Worm (Caenorhabditis elegans) whole organism, L1 larva: Measurements from ENCODE around the gene F08G2.4.

Source experiments
- C16A3.4 ChIP-seq: fragments of 150-350 bp; optimal IDR thresholded peaks from 2 replicates; lab custom pipeline; 2014; ENCODE audit warnings: missing biosample characterization, missing genetic modification characterization
- aly-2 ChIP-seq: fragments of 150-350 bp; optimal IDR thresholded peaks from 2 replicates; lab custom pipeline; 2014; ENCODE audit warnings: missing biosample characterization, missing genetic modification characterization
- egl-27 ChIP-seq, 2 experiments: fragments of 150-350 bp in 1 of 2; sonication (generic microtip); optimal IDR thresholded peaks; 3 replicates each; lab custom pipeline; 2017 to 2018; ENCODE audit warnings: missing biosample characterization in 2 of 2, missing genetic modification characterization in 2 of 2, missing genetic modification reagents in 2 of 2
- fkh-10 ChIP-seq: sonication (generic microtip); optimal IDR thresholded peaks from 2 replicates; lab custom pipeline; 2017; ENCODE audit warnings: missing biosample characterization, missing genetic modification reagents, missing genetic modification characterization
- jun-1 ChIP-seq: fragments of 150-350 bp; optimal IDR thresholded peaks from 2 replicates; lab custom pipeline; 2014; ENCODE audit warnings: missing biosample characterization, missing genetic modification reagents, missing genetic modification characterization
- lin-13 ChIP-seq: fragments of 150-350 bp; optimal IDR thresholded peaks from 2 replicates; lab custom pipeline; 2014; ENCODE audit warnings: missing biosample characterization, missing genetic modification reagents, missing genetic modification characterization
- nhr-11 ChIP-seq: fragments of 150-350 bp; optimal IDR thresholded peaks from 2 replicates; lab custom pipeline; 2014; ENCODE audit warnings: missing biosample characterization, missing genetic modification characterization
- nhr-12 ChIP-seq: sonication (generic microtip); optimal IDR thresholded peaks from 2 replicates; lab custom pipeline; 2017; ENCODE audit warnings: missing biosample characterization, missing genetic modification characterization
- pag-3 ChIP-seq: sonication (generic microtip); optimal IDR thresholded peaks from 2 replicates; lab custom pipeline; 2017; ENCODE audit warnings: missing genetic modification characterization, mild to moderate bottlenecking, missing compliant biosample characterization, antibody characterized with exemption, borderline replicate concordance; ENCODE audit not compliant: insufficient read depth
- pax-3 ChIP-seq: fragments of 200-800 bp; sonication (Bioruptor generic); optimal IDR thresholded peaks from 2 replicates; lab custom pipeline; 2018; ENCODE audit warnings: mild to moderate bottlenecking, missing genetic modification characterization, moderate library complexity, missing compliant biosample characterization
- pqm-1 ChIP-seq: sonication (generic microtip); optimal IDR thresholded peaks from 3 replicates; lab custom pipeline; 2017; ENCODE audit warnings: missing biosample characterization, missing genetic modification characterization
- snpc-4 ChIP-seq: fragments of 150-350 bp; optimal IDR thresholded peaks from 2 replicates; lab custom pipeline; 2014; ENCODE audit warnings: missing biosample characterization, missing genetic modification characterization
- tbx-2 ChIP-seq: sonication (generic microtip); optimal IDR thresholded peaks from 2 replicates; lab custom pipeline; 2016; ENCODE audit warnings: missing genetic modification characterization, missing compliant biosample characterization
- ztf-4 ChIP-seq: fragments of 150-350 bp; optimal IDR thresholded peaks from 2 replicates; lab custom pipeline; 2014; ENCODE audit warnings: missing biosample characterization, missing genetic modification characterization

- TF ChIP-seq fkh-10 (GFP tag; lab: Kevin White, UChicago) (no peak), tbx-2 (no peak), pqm-1 (tag; lab: Kevin White, UChicago) (no peak), C16A3.4 (tag; lab: Kevin White, UChicago) (no peak), aly-2 (no peak), nhr-12 (tag; lab: Kevin White, UChicago) (no peak), nhr-11 (tag; lab: Kevin White, UChicago) (no peak), snpc-4 (tag; lab: Kevin White, UChicago) (no peak), jun-1 (tag; lab: Kevin White, UChicago) (no peak), pag-3 (no peak), pax-3 (tag; lab: Kevin White, UChicago) (no peak), lin-13 (GFP tag; lab: Kevin White, UChicago) (no peak), egl-27 (tag; optimal IDR thresholded peaks at IDR 0.05; lab: Kevin White, UChicago) (no peak), ztf-4 (tag; lab: Kevin White, UChicago) (no peak)
Measured at ce11 chrII:13830255-13830654, at the start of gene F08G2.4.
